Worm (Caenorhabditis elegans): Measurements from ENCODE around the gene Y54G9A.9.
A peak's percentile ranks its signal among the peaks of the same experiment; 100 is the strongest.

Y54G9A.9 gene

DNA sequence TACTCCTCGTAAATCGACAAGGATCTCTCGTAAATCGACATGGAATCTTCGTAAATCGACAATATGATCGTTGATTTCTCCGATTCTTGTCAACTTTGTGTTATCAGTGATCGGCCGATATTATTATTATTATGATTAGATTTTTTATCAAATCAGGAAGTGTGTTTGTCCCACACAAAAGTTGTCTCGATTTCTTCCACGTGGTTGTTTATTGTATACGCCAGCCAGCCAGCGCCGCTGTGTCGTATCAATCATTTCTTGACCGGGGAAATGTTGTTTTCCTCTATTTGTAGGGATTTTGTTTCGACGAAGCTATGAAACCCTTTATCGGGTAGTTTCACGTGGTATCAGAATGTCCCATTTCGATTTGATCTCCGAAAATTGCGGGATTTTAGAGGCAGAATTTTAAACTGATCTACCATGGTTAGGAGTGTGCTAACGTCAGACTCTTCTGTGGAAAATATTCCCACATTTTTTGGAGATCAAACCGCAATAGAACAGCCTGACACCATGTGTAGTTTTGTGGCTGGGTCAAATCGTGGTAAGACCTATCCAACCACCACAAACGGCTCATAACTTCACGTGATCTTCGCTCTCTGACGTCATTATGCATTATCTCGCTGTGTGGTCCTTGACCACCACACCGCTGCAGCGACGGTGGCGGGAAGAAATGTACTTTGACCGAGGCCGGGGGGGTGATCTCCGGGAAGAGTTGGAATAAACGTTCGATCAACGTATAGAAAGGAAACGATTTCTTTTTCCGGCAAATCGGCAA, 8.4 kb downstream of the Y54G9A.9 start (continued):
- no peak for TF ChIP-seq mxl-2 (GFP tag; conservative IDR thresholded peaks at IDR 0.05)
- TF ChIP-seq arid-1 (GFP tag; conservative IDR thresholded peaks at IDR 0.05), result no peak
- TF ChIP-seq lsy-2 (tag; optimal IDR thresholded peaks at IDR 0.05), result peak in 1 of 2 experiments; percentile 1
- TF ChIP-seq zip-11 (GFP tag; IDR thresholded peaks at IDR 0.05), result no peak
- peak in 1 of 2 experiments; percentile 22 for TF ChIP-seq hif-1 (tag; optimal IDR thresholded peaks at IDR 0.05)

DNA sequence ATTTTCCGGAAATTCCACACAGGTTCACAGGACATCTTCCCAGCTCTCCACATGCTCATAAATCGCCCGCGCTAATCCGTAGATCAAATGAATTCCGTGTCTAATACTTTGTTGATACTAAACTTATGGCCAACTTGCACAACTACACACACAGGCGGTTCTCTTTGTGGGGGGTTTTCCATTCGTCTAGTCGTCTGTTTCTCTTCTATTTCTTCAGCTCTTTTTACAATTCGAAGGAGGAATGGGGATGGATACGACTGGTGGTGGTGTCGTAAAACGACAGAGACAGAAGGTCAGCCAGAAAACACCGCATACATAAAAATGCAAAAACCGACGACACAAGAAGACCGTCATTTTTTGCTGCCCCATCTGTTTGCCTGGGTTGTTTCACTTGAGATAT, 9.9 kb downstream of the Y54G9A.9 start:
- TF ChIP-seq nhr-28 (tag; optimal IDR thresholded peaks at IDR 0.05), result no peak
- TF ChIP-seq aha-1 (tag), result peak; percentile 83
- TF ChIP-seq nhr-42 (GFP tag; IDR thresholded peaks at IDR 0.05), result no peak
- no peak for TF ChIP-seq Y105C5A.15 (GFP tag; IDR thresholded peaks at IDR 0.05)

DNA sequence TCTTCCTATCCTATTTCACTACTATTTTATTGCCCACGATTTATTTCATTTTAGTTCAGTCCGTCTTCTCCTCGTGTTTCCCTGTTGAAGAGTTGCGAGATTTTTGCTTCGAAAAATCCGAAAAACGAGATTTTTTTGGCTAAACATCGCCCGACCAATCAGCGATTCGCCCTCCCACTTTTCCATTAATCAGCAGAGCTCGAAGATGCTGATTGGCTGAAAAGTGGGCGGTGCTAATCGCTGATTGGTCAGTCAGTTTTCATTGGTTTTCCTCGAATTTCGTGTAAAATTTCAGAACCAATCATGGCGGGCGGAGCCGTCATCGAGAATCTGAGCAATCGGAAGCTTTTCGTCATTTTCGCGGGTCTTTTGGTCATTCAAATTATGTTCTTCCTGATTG, 11.9 kb downstream of the Y54G9A.9 start, which contains the start of gene mig-14:
mig-14 (plus strand) TSS at position 290 of the 400 bp plus-strand sequence.
- TF ChIP-seq unc-39 (tag; optimal IDR thresholded peaks at IDR 0.05) (no peak), nhr-102 (tag; optimal IDR thresholded peaks at IDR 0.05) (no peak), snpc-1.2 (GFP tag; IDR thresholded peaks at IDR 0.05) (no peak), aha-1 (tag) (peak; percentile 20), nhr-42 (GFP tag; IDR thresholded peaks at IDR 0.05) (no peak), tag-97 (GFP tag; IDR thresholded peaks at IDR 0.05) (no peak)

DNA sequence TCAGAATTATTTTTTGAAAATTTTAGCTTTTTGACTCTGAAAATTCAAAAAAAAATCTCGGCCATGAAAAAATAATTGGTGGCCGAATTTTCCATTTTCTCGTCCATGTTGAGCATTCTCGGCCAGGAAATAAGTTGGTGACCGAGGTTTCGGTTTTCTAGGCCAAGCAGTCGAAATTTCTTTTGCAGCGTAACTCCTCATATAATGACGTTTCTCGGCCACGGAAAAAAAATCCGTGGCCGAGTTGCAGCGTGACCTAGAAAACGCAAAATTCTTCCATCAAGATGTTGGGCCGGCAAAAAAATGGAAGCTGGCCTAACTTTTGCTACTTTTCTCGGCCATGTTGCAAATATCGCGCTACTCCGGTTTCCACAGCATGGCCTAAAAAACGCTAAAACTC, 20.6 kb downstream of the Y54G9A.9 start:
- TF ChIP-seq tag-97 (GFP tag; IDR thresholded peaks at IDR 0.05) (no peak), unc-62 (GFP tag; optimal IDR thresholded peaks at IDR 0.05 in 1 of 2) (peak in 1 of 2 experiments; percentile 34), unc-62 (tag; optimal IDR thresholded peaks at IDR 0.05) (no peak), tra-1 (GFP tag; IDR thresholded peaks at IDR 0.05) (no peak), aha-1 (tag) (peak; percentile 83)

DNA sequence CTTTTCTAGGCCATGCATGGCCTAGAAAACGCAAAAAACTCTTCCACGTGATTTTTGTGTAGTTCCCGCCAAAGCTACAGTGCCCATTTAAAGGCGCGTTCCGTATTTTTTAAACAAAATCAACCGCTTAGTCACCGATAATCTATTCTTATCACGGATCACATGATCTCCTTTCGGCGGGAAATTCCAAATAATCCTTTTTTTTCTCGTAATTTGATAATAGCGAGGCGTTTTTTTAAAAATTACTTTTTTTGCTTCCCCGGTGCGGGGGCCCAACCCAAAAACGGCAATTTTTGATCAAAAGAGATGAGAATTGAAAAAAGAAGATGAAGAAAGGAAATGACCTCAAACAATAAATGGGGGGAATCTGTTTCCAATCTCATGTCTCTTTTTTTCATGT, 21.5 kb downstream of the Y54G9A.9 start:
- TF ChIP-seq lin-38 (GFP tag; IDR thresholded peaks at IDR 0.05), result no peak
- no peak for TF ChIP-seq mxl-2 (GFP tag; conservative IDR thresholded peaks at IDR 0.05)
- TF ChIP-seq nhr-10 (tag; optimal IDR thresholded peaks at IDR 0.05), result no peak
- TF ChIP-seq tra-1 (GFP tag; IDR thresholded peaks at IDR 0.05), result 0 out of 2 replicates have a peak, but pooled peaks have one; percentile 27
- peak in 1 of 2 experiments; percentile 11 for TF ChIP-seq mdl-1 (tag; optimal IDR thresholded peaks at IDR 0.05)
- no peak for TF ChIP-seq ama-1 (optimal IDR thresholded peaks at IDR 0.05)
- TF ChIP-seq Y5F2A.4 (GFP tag; optimal IDR thresholded peaks at IDR 0.05), result no peak
- peak; percentile 13 for TF ChIP-seq nhr-28 (tag; optimal IDR thresholded peaks at IDR 0.05)
- no peak for TF ChIP-seq lim-7 (GFP tag; IDR thresholded peaks at IDR 0.05)
- TF ChIP-seq dmd-9 (GFP tag; IDR thresholded peaks at IDR 0.05), result no peak

DNA sequence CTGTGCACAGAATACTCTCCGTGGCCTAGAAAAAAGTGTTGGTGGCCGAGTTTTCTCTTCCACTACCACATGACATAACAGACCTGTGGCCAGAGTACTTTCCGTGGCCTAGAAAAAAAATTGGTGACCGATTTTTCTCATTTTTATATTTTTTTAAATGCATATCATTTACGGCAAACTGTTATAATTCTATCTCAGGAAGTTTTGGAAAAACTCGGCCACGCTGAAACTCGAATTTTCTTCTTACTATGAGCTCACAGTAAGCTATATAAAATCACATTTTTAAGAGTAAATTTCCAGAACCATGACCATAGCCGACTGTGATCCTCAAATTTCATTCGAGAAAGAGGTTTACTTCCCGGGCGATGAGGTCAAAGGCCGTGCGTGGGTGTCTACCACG, 22.5 kb downstream of the Y54G9A.9 start, which contains the start of gene arrd-14:
arrd-14 (plus strand) TSS at position 301 of the 400 bp plus-strand sequence.
- TF ChIP-seq nhr-102 (tag; optimal IDR thresholded peaks at IDR 0.05) (no peak), php-3 (GFP tag; IDR thresholded peaks at IDR 0.05) (no peak), nhr-48 (tag; optimal IDR thresholded peaks at IDR 0.05) (no peak), aly-2 (tag; optimal IDR thresholded peaks at IDR 0.05) (no peak), zip-2 (tag; optimal IDR thresholded peaks at IDR 0.05) (no peak), ceh-28 (tag; optimal IDR thresholded peaks at IDR 0.05) (no peak), lin-39 (tag; optimal IDR thresholded peaks at IDR 0.05) (no peak), sdz-12 (GFP tag; optimal IDR thresholded peaks at IDR 0.05) (no peak), mep-1 (tag; optimal IDR thresholded peaks at IDR 0.05) (no peak)

Measured in whole organism, L4 larva.